Worm (Caenorhabditis elegans): ENCODE measurements around the gene nep-9.

- no peak for TF ChIP-seq flt-1 (GFP tag; IDR thresholded peaks at IDR 0.05)
- no peak for TF ChIP-seq ama-1 (optimal IDR thresholded peaks at IDR 0.05)
- no peak for TF ChIP-seq ceh-13 (GFP tag; optimal IDR thresholded peaks at IDR 0.05)
- TF ChIP-seq pes-1 (GFP tag; IDR thresholded peaks at IDR 0.05), result no peak
- no peak for TF ChIP-seq F13C5.2 (tag; optimal IDR thresholded peaks at IDR 0.05)
- TF ChIP-seq hnd-1 (tag; optimal IDR thresholded peaks at IDR 0.05), result no peak
- no peak for TF ChIP-seq tbx-11 (GFP tag; IDR thresholded peaks at IDR 0.05)
- no peak for TF ChIP-seq sea-1 (GFP tag; conservative IDR thresholded peaks at IDR 0.05)
- no peak for TF ChIP-seq tra-4 (tag; optimal IDR thresholded peaks at IDR 0.05)
- TF ChIP-seq tbx-37 (GFP tag; conservative IDR thresholded peaks at IDR 0.05), result no peak
- TF ChIP-seq ets-7 (tag; optimal IDR thresholded peaks at IDR 0.05), result no peak
Observed at ce11 chrII:3370061-3370460, 29.1 kb downstream of the nep-9 start, which contains the start of gene Y49F6C.8.

All from whole organism, early embryonic.